Worm (Caenorhabditis elegans): Measurements from ENCODE around the gene metr-1.

ce11 chrII:10888979-10889378 is 37.4 kb upstream of the metr-1 start, which contains the start of gene ptr-8:
- no peak for TF ChIP-seq cog-1 (tag; optimal IDR thresholded peaks at IDR 0.05)
- no peak for TF ChIP-seq ztf-23 (GFP tag; IDR thresholded peaks at IDR 0.05)
- no peak for TF ChIP-seq tab-1 (GFP tag; IDR thresholded peaks at IDR 0.05)
- no peak for TF ChIP-seq ref-1 (GFP tag; conservative IDR thresholded peaks at IDR 0.05)
- no peak for TF ChIP-seq flt-1 (GFP tag; IDR thresholded peaks at IDR 0.05)
- no peak for TF ChIP-seq klf-2 (GFP tag; conservative IDR thresholded peaks at IDR 0.05)
- TF ChIP-seq med-1 (GFP tag; optimal IDR thresholded peaks at IDR 0.05; ENCODE audit: insufficient read depth) = no peak

Data from whole organism, midembryonic.